Fruit fly (Drosophila melanogaster) whole organism, prepupa: ENCODE measurements around the gene Rok.
A peak's percentile ranks its signal among the peaks of the same experiment; 100 is the strongest.

Experiments
- CG10631 ChIP-seq: fragments of 200-800 bp; sonication (Bioruptor generic); optimal IDR thresholded peaks from 2 replicates; lab custom pipeline; 2016; ENCODE audit warnings: missing biosample characterization, missing genetic modification characterization
- CG11294 ChIP-seq: fragments of 200-800 bp; sonication (Bioruptor generic); IDR thresholded peaks from 2 replicates; pipeline ENCODE4 v1.3.6; 2022; ENCODE audit warnings: missing biosample characterization, missing genetic modification characterization
- CG15336 ChIP-seq: fragments of 200-800 bp; sonication (Bioruptor generic); IDR thresholded peaks from 2 replicates; pipeline ENCODE4 v1.3.6; 2022; ENCODE audit warnings: missing biosample characterization, missing genetic modification characterization
- CG1621 ChIP-seq: fragments of 200-800 bp; sonication (Bioruptor generic); optimal IDR thresholded peaks from 3 replicates; lab custom pipeline; 2018; ENCODE audit warnings: missing biosample characterization, mild to moderate bottlenecking, missing genetic modification characterization
- CG16779 ChIP-seq: fragments of 200-800 bp; sonication (Bioruptor generic); optimal IDR thresholded peaks from 3 replicates; lab custom pipeline; 2017; ENCODE audit warnings: missing biosample characterization, mild to moderate bottlenecking, missing genetic modification characterization
- CG3032 ChIP-seq: fragments of 200-800 bp; optimal IDR thresholded peaks from 2 replicates; lab custom pipeline; 2019; ENCODE audit warnings: missing biosample characterization, mild to moderate bottlenecking, missing genetic modification characterization, moderate library complexity
- CG3919 ChIP-seq: fragments of 200-800 bp; sonication (Bioruptor generic); optimal IDR thresholded peaks from 3 replicates; lab custom pipeline; 2016; ENCODE audit warnings: missing biosample characterization, missing genetic modification characterization
- CG6276 ChIP-seq: fragments of 200-800 bp; sonication (Bioruptor generic); optimal IDR thresholded peaks from 2 replicates; lab custom pipeline; 2017; ENCODE audit warnings: missing biosample characterization, mild to moderate bottlenecking, missing genetic modification characterization
- CG6808 ChIP-seq: fragments of 200-800 bp; sonication (Bioruptor generic); optimal IDR thresholded peaks from 3 replicates; lab custom pipeline; 2017; ENCODE audit warnings: missing biosample characterization, missing genetic modification characterization, mild to moderate bottlenecking, moderate library complexity, missing genetic modification reagents
- CG8319 ChIP-seq: fragments of 200-800 bp; sonication (Bioruptor generic); optimal IDR thresholded peaks from 3 replicates; lab custom pipeline; 2016; ENCODE audit warnings: missing biosample characterization, missing genetic modification characterization
- Eip75B ChIP-seq: fragments of 200-800 bp; sonication (Bioruptor generic); optimal IDR thresholded peaks from 3 replicates; lab custom pipeline; 2016; ENCODE audit warnings: missing biosample characterization, missing genetic modification characterization
- Eip78C ChIP-seq: fragments of 200-800 bp; sonication (Bioruptor generic); peaks from one replicate; lab custom pipeline; 2016; ENCODE audit warnings: missing biosample characterization, missing genetic modification characterization
- Eip93F ChIP-seq: fragments of 200-800 bp; sonication (Bioruptor generic); optimal IDR thresholded peaks from 2 replicates; lab custom pipeline; 2016; ENCODE audit warnings: missing biosample characterization, mild to moderate bottlenecking, missing genetic modification characterization
- Hr39 ChIP-seq: fragments of 200-800 bp; sonication (Bioruptor generic); optimal IDR thresholded peaks from 2 replicates; lab custom pipeline; 2016; ENCODE audit warnings: missing biosample characterization, missing genetic modification characterization
- Hr4 ChIP-seq: fragments of 200-800 bp; sonication (Bioruptor generic); optimal IDR thresholded peaks from 3 replicates; lab custom pipeline; 2016; ENCODE audit warnings: missing biosample characterization, missing genetic modification characterization
- Met ChIP-seq: fragments of 200-800 bp; sonication (Bioruptor generic); optimal IDR thresholded peaks from 3 replicates; lab custom pipeline; 2016; ENCODE audit warnings: missing biosample characterization, missing genetic modification characterization
- OdsH ChIP-seq: fragments of 200-800 bp; sonication (Bioruptor generic); optimal IDR thresholded peaks from 3 replicates; lab custom pipeline; 2016; ENCODE audit warnings: missing biosample characterization, missing genetic modification characterization
- Smox ChIP-seq: fragments of 200-800 bp; sonication (Bioruptor generic); optimal IDR thresholded peaks from 3 replicates; lab custom pipeline; 2016; ENCODE audit warnings: missing biosample characterization, missing genetic modification characterization
- Sox14 ChIP-seq: fragments of 200-800 bp; sonication (Bioruptor generic); optimal IDR thresholded peaks from 3 replicates; lab custom pipeline; 2016; ENCODE audit warnings: missing biosample characterization, missing genetic modification characterization
- achi ChIP-seq: fragments of 200-800 bp; sonication (Bioruptor generic); optimal IDR thresholded peaks from 3 replicates; lab custom pipeline; 2016; ENCODE audit warnings: missing biosample characterization, missing genetic modification characterization
- dsx ChIP-seq: fragments of 200-800 bp; optimal IDR thresholded peaks from 3 replicates; lab custom pipeline; 2019; ENCODE audit warnings: missing biosample characterization, mild to moderate bottlenecking, missing genetic modification characterization, moderate library complexity; ENCODE audit not compliant: poor library complexity, severe bottlenecking
- eg ChIP-seq: fragments of 200-800 bp; sonication (Bioruptor generic); IDR thresholded peaks from 3 replicates; pipeline ENCODE4 v1.3.6; 2022; ENCODE audit warnings: missing biosample characterization, missing genetic modification characterization
- fd85E ChIP-seq: fragments of 200-800 bp; sonication (Bioruptor generic); optimal IDR thresholded peaks from 3 replicates; lab custom pipeline; 2016; ENCODE audit warnings: missing biosample characterization, missing genetic modification characterization
- fkh ChIP-seq: fragments of 200-800 bp; sonication (Bioruptor generic); optimal IDR thresholded peaks from 3 replicates; lab custom pipeline; 2017; ENCODE audit warnings: missing biosample characterization, mild to moderate bottlenecking, missing genetic modification characterization, moderate library complexity
- lz ChIP-seq: fragments of 200-800 bp; sonication (Bioruptor generic); optimal IDR thresholded peaks from 3 replicates; lab custom pipeline; 2016; ENCODE audit warnings: missing biosample characterization, missing genetic modification characterization
- net ChIP-seq: fragments of 200-800 bp; sonication (Bioruptor generic); optimal IDR thresholded peaks from 3 replicates; lab custom pipeline; 2016; ENCODE audit warnings: missing biosample characterization, missing genetic modification characterization
- ss ChIP-seq, 2 experiments: fragments of 200-800 bp; sonication (Bioruptor generic); optimal IDR thresholded peaks; 2 replicates in 1 of 2; 3 replicates in 1 of 2; lab custom pipeline; 2017 to 2018; ENCODE audit warnings: mild to moderate bottlenecking in 2 of 2, missing biosample characterization in 2 of 2, missing genetic modification characterization in 2 of 2, moderate library complexity in 1 of 2
- svp ChIP-seq: fragments of 200-800 bp; sonication (Bioruptor generic); peaks from one replicate; lab custom pipeline; 2016; ENCODE audit warnings: missing biosample characterization, missing genetic modification characterization
- topi ChIP-seq: fragments of 200-800 bp; sonication (Bioruptor generic); optimal IDR thresholded peaks from 3 replicates; lab custom pipeline; 2016; ENCODE audit warnings: missing biosample characterization, missing genetic modification characterization

Rok gene

DNA sequence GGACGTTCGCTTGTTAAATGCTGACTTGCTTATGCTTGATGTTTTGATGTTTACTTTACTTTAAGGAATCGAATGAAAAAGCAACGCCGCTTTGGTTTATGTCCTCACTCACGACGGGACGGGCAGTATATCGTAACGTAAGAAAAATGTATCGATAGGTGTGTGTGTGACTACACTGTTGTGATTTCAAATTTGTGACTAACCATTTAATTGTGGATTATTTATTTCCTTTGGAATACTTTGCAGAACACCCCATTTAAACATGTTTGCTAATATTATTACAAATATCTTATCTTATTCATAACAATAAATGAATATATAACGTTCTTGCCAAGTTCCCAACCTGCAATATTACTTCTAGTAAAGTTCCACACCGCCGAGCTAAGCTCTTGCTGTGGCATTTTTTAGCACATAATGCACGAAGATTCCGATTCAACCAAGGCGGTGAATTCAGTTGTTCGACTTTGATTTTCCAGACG, 17.8 kb upstream of the Rok start, which contains the start of the genes Nemp and r:
TSS of gene Nemp (minus strand) at position 85 of the 479 bp plus-strand sequence.
TSS of gene r (plus strand) at position 429 of the 479 bp plus-strand sequence.
- TF ChIP-seq CG8319 (GFP tag; lab: Kevin White, UChicago) (no peak), Hr39 (GFP tag; lab: Kevin White, UChicago) (no peak), CG10631 (no peak), Sox14 (GFP tag; lab: Kevin White, UChicago) (peak; percentile 7), fkh (GFP tag; lab: Kevin White, UChicago) (peak; percentile 86)

- TF ChIP-seq svp (peak; percentile 98), ss (GFP tag; optimal IDR thresholded peaks at IDR 0.05; lab: Kevin White, UChicago) (no peak), CG3032 (tag; lab: Kevin White, UChicago) (no peak), net (GFP tag; lab: Kevin White, UChicago) (no peak), OdsH (GFP tag; lab: Kevin White, UChicago) (no peak), CG16779 (tag; lab: Kevin White, UChicago) (no peak), Smox (GFP tag; lab: Kevin White, UChicago) (no peak), Eip78C (GFP tag; lab: Kevin White, UChicago) (peak; percentile 16), achi (GFP tag; lab: Kevin White, UChicago) (no peak)
- TF ChIP-seq, all 60 proteins: peak for 2
Measured at dm6 chrX:16651625-16652024, 14.4 kb upstream of the Rok start.

DNA sequence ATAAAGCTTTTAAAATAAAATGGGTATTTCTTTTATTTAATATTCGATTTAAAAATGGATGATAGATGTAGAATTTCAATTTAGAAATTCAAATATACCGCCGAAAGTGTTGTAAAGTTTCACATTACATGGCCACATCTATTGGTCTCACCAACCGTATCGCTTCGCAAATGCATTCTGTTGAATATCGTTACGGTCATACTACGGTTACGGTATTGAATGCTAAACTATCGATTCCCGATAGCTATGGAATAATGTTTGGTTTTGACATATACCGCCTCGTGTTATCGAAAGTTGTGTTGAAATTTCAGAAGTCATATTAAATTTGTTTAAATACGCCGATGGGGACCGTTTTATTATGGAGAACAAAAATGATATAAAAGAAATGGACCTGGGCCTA, 13.9 kb upstream of the Rok start, which contains the start of the genes CG32573 and CG42512:
TSS of gene CG32573 (plus strand) at position 279 of the 400 bp plus-strand sequence.
TSS of gene CG42512 (plus strand) at position 279 of the 400 bp plus-strand sequence.
- TF ChIP-seq CG1621 (tag; lab: Kevin White, UChicago) (peak; percentile 95), CG3919 (GFP tag; lab: Kevin White, UChicago) (peak; percentile 0), Smox (GFP tag; lab: Kevin White, UChicago) (no peak), achi (GFP tag; lab: Kevin White, UChicago) (peak; percentile 60)

dm6 chrX:16650078-16651063, 13.2 kb upstream of the Rok start:
- peak; percentile 44; the same call in 1 of the 2 replicates for TF ChIP-seq CG15336 (GFP tag; lab: Robert Waterston, UW)
- TF ChIP-seq topi = peak; percentile 36
- TF ChIP-seq Eip78C (GFP tag; lab: Kevin White, UChicago) = peak; percentile 91
- TF ChIP-seq Hr39 (GFP tag; lab: Kevin White, UChicago) = no peak
- peak; percentile 85 for TF ChIP-seq Hr4 (GFP tag; lab: Kevin White, UChicago)
- peak; percentile 61 for TF ChIP-seq Eip75B (GFP tag; lab: Kevin White, UChicago)
- peak; percentile 27 for TF ChIP-seq Eip93F
- peak; percentile 48 for TF ChIP-seq CG16779 (tag; lab: Kevin White, UChicago)
- TF ChIP-seq CG11294 (GFP tag; lab: Robert Waterston, UW) = no peak; the same call in 1 of the 2 replicates
- peak; percentile 28 for TF ChIP-seq dsx (GFP tag; lab: Kevin White, UChicago)
- TF ChIP-seq CG8319 (GFP tag; lab: Kevin White, UChicago) = no peak
- TF ChIP-seq CG6808 (GFP tag; lab: Kevin White, UChicago) = no peak
- TF ChIP-seq ss (GFP tag; optimal IDR thresholded peaks at IDR 0.05; lab: Kevin White, UChicago) = no peak
- TF ChIP-seq net (GFP tag; lab: Kevin White, UChicago) = peak; percentile 41
- TF ChIP-seq eg (GFP tag; lab: Robert Waterston, UW) = 0 out of 3 replicates have a peak, but pooled peaks have one; percentile 27
- TF ChIP-seq Met (GFP tag; lab: Kevin White, UChicago) = peak; percentile 69
- no peak for TF ChIP-seq fd85E (GFP tag; lab: Kevin White, UChicago)
- TF ChIP-seq svp = peak; percentile 82
- TF ChIP-seq CG6276 (GFP tag; lab: Kevin White, UChicago) = no peak
- peak; percentile 13 for TF ChIP-seq Sox14 (GFP tag; lab: Kevin White, UChicago)
- peak; percentile 44 for TF ChIP-seq lz (GFP tag; lab: Kevin White, UChicago)
- peak; percentile 82 for TF ChIP-seq fkh (GFP tag; lab: Kevin White, UChicago)
